Worm (Caenorhabditis elegans): ENCODE measurements around the gene T05C12.11.

Gene T05C12.11

ce11 chrII:8216433-8216832 lies 46.2 kb upstream of the T05C12.11 start, which contains the start of gene M110.3 (continued):
- TF ChIP-seq sdz-38 (tag; optimal IDR thresholded peaks at IDR 0.05): no peak

ce11 chrII:8214367-8214766 lies 44.1 kb upstream of the T05C12.11 start, which contains the start of gene M110.10:
Gene M110.10, minus strand, starts transcription at chrII:8214467.
- TF ChIP-seq snpc-3.4 (tag; optimal IDR thresholded peaks at IDR 0.05) (no peak), nfya-2 (GFP tag; IDR thresholded peaks at IDR 0.05) (no peak), nfya-1 (tag; optimal IDR thresholded peaks at IDR 0.05; ENCODE audit: borderline replicate concordance, insufficient read depth) (no peak), Y79H2A.3 (GFP tag; conservative IDR thresholded peaks at IDR 0.05) (no peak), ceh-27 (GFP tag; optimal IDR thresholded peaks at IDR 0.05) (no peak), rpc-1 (optimal IDR thresholded peaks at IDR 0.05) (no peak), rpc-1 (tag; optimal IDR thresholded peaks at IDR 0.05) (no peak), ccch-3 (GFP tag; optimal IDR thresholded peaks at IDR 0.05) (no peak), madf-3 (GFP tag; IDR thresholded peaks at IDR 0.05) (no peak), cebp-2 (GFP tag; IDR thresholded peaks at IDR 0.05) (no peak), akir-1 (GFP tag; optimal IDR thresholded peaks at IDR 0.05) (no peak), nfyb-1 (GFP tag; IDR thresholded peaks at IDR 0.05) (no peak)

- TF ChIP-seq tbx-9 (tag; optimal IDR thresholded peaks at IDR 0.05; ENCODE audit: borderline replicate concordance) (no peak), B0261.1 (tag; optimal IDR thresholded peaks at IDR 0.05) (no peak), ztf-6 (GFP tag; IDR thresholded peaks at IDR 0.05) (no peak), B0336.3 (GFP tag; IDR thresholded peaks at IDR 0.05) (no peak), dpff-1 (tag; optimal IDR thresholded peaks at IDR 0.05) (no peak), somi-1 (GFP tag; optimal IDR thresholded peaks at IDR 0.05) (no peak), ztf-18 (tag; optimal IDR thresholded peaks at IDR 0.05) (no peak), snpc-1.3 (tag; optimal IDR thresholded peaks at IDR 0.05; ENCODE audit: insufficient read depth) (no peak), C06A6.2 (GFP tag; conservative IDR thresholded peaks at IDR 0.05) (no peak), chd-7 (tag; optimal IDR thresholded peaks at IDR 0.05) (no peak), tbp1 (GFP tag; optimal IDR thresholded peaks at IDR 0.05) (no peak), ceh-79 (tag; optimal IDR thresholded peaks at IDR 0.05) (no peak), ceh-27 (GFP tag; optimal IDR thresholded peaks at IDR 0.05) (no peak), F22D6.2 (tag; optimal IDR thresholded peaks at IDR 0.05) (no peak), F37B4.10 (GFP tag; IDR thresholded peaks at IDR 0.05) (no peak), Y53F4B.3 (GFP tag; IDR thresholded peaks at IDR 0.05) (no peak), Y79H2A.3 (GFP tag; conservative IDR thresholded peaks at IDR 0.05) (no peak), xnd-1 (tag; optimal IDR thresholded peaks at IDR 0.05) (no peak), pha-4 (tag; optimal IDR thresholded peaks at IDR 0.05) (no peak), ztf-26 (tag; optimal IDR thresholded peaks at IDR 0.05) (no peak)
Measured at ce11 chrII:8212680-8213079, 42.4 kb upstream of the T05C12.11 start, which contains the start of gene twk-3. Gene twk-3, minus strand, starts transcription at chrII:8212780.

- TF ChIP-seq zfh-2 (GFP tag; conservative IDR thresholded peaks at IDR 0.05) (no peak), B0336.3 (GFP tag; IDR thresholded peaks at IDR 0.05) (no peak), cebp-1 (GFP tag; IDR thresholded peaks at IDR 0.05) (no peak), cebp-1 (tag; optimal IDR thresholded peaks at IDR 0.05) (no peak), ztf-26 (tag; optimal IDR thresholded peaks at IDR 0.05) (no peak), F52B5.7 (tag; optimal IDR thresholded peaks at IDR 0.05) (no peak), Y53F4B.3 (GFP tag; IDR thresholded peaks at IDR 0.05) (no peak), tbp1 (GFP tag; optimal IDR thresholded peaks at IDR 0.05) (no peak), let-607 (tag; optimal IDR thresholded peaks at IDR 0.05) (no peak), ztf-6 (GFP tag; IDR thresholded peaks at IDR 0.05) (no peak), ekl-4 (GFP tag; IDR thresholded peaks at IDR 0.05) (no peak), dox-1 (GFP tag; IDR thresholded peaks at IDR 0.05) (no peak), him-1 (tag; optimal IDR thresholded peaks at IDR 0.05) (no peak), F57C9.4 (tag; optimal IDR thresholded peaks at IDR 0.05) (no peak), F55B11.4 (tag; optimal IDR thresholded peaks at IDR 0.05; ENCODE audit: borderline replicate concordance, insufficient read depth) (no peak), mxl-1 (tag; optimal IDR thresholded peaks at IDR 0.05) (no peak), B0035.1 (tag; optimal IDR thresholded peaks at IDR 0.05) (no peak), hlh-26 (GFP tag; conservative IDR thresholded peaks at IDR 0.05) (no peak), ztf-3 (GFP tag; optimal IDR thresholded peaks at IDR 0.05) (no peak)
Measured at ce11 chrII:8209476-8209875, 39.2 kb upstream of the T05C12.11 start, which contains the start of gene M110.8. Gene M110.8, minus strand, starts transcription at chrII:8209576.
